Worm (Caenorhabditis elegans) whole organism, midembryonic: ENCODE data around the gene M151.3.

Source experiments
- cog-1 ChIP-seq: sonication (generic microtip); optimal IDR thresholded peaks from 2 replicates; lab custom pipeline; 2016; ENCODE audit warnings: missing genetic modification characterization, missing compliant biosample characterization
- flt-1 ChIP-seq: fragments of 200-800 bp; sonication (Bioruptor generic); IDR thresholded peaks from 2 replicates; pipeline ENCODE4 v1.3.6; 2022; ENCODE audit warnings: missing genetic modification characterization, missing compliant biosample characterization
- klf-2 ChIP-seq: fragments of 200-800 bp; sonication (Bioruptor generic); conservative IDR thresholded peaks from 2 replicates; pipeline ENCODE4 v1.3.6; 2022; ENCODE audit warnings: missing genetic modification reagents, missing genetic modification characterization, missing compliant biosample characterization
- ztf-29 ChIP-seq: fragments of 200-800 bp; sonication (Bioruptor generic); IDR thresholded peaks from 2 replicates; pipeline ENCODE4 v1.3.6; 2022; ENCODE audit warnings: missing genetic modification reagents, missing genetic modification characterization, missing compliant biosample characterization

- no peak for TF ChIP-seq flt-1 (GFP tag; lab: Robert Waterston, UW)
- no peak for TF ChIP-seq klf-2 (GFP tag; lab: Robert Waterston, UW)
- TF ChIP-seq ztf-29: no peak
- TF ChIP-seq cog-1 (tag; lab: Kevin White, UChicago): no peak
These were observed 7.8 kb downstream of the M151.3 start for ce11 chrII:3634765-3635164.
